Worm (Caenorhabditis elegans) whole organism, mixed stage, embryonic: Measurements from ENCODE around the gene phf-5.

Experiments
- ces-1 ChIP-seq: fragments of 150-350 bp; optimal IDR thresholded peaks from 2 replicates; lab custom pipeline; 2014; ENCODE audit warnings: missing biosample characterization, missing genetic modification reagents, missing genetic modification characterization
- nhr-28 ChIP-seq: fragments of 150-350 bp; optimal IDR thresholded peaks from 2 replicates; lab custom pipeline; 2014; ENCODE audit warnings: missing biosample characterization, missing genetic modification characterization

DNA sequence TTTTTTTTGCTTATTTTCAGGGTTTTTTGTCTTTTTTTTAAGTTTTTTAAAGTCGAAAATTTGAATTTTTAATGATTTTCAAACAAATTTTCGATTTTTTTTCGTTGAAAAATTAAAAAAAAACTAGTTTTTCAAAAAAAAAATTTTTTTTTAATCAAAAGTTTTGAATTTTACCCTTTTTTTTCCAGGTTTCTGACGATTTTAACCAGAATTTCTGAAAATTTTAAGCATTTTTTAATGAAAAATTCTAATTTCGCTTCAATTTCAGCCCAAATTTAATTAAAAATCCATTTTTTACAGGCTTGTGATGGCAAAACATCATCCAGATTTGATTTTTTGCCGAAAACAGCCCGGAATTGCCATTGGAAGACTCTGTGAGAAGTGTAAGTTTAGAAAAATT is at the start of gene phf-5:
- TF ChIP-seq ces-1 (GFP tag; lab: Kevin White, UChicago) (no peak), nhr-28 (no peak)
